Fruit fly (Drosophila melanogaster): ENCODE measurements around the gene Ssl1.

The Ssl1 gene

dm6 chr3L:22878723-22879343 lies at the start of gene Ssl1, which contains the start of gene Chro:
Gene Ssl1, plus strand, starts transcription at chr3L:22879089.
Gene Chro, minus strand, starts transcription at chr3L:22878984.
- no peak for TF ChIP-seq psq (optimal IDR thresholded peaks at IDR 0.05)
- TF ChIP-seq Sin3A (optimal IDR thresholded peaks at IDR 0.05): no peak
- TF ChIP-seq Myc (optimal IDR thresholded peaks at IDR 0.05): no peak
- no peak for TF ChIP-seq h (optimal IDR thresholded peaks at IDR 0.05)
- no peak for TF ChIP-seq ttk (optimal IDR thresholded peaks at IDR 0.05)
- TF ChIP-seq insv (optimal IDR thresholded peaks at IDR 0.05): no peak

- TF ChIP-seq Sin3A (optimal IDR thresholded peaks at IDR 0.05) (no peak), ttk (optimal IDR thresholded peaks at IDR 0.05) (no peak), insv (optimal IDR thresholded peaks at IDR 0.05) (no peak), Myc (optimal IDR thresholded peaks at IDR 0.05) (no peak), psq (optimal IDR thresholded peaks at IDR 0.05) (no peak), h (optimal IDR thresholded peaks at IDR 0.05) (no peak)
Measured at dm6 chr3L:22830132-22830697, 48.7 kb upstream of the Ssl1 start.

dm6 chr3L:22835144-22835964 lies 43.5 kb upstream of the Ssl1 start, which contains the start of gene jim:
Gene jim, minus strand, starts transcription at chr3L:22835194.
- TF ChIP-seq ttk (optimal IDR thresholded peaks at IDR 0.05) (no peak), Myc (optimal IDR thresholded peaks at IDR 0.05) (no peak), h (optimal IDR thresholded peaks at IDR 0.05) (no peak), insv (optimal IDR thresholded peaks at IDR 0.05) (no peak), psq (optimal IDR thresholded peaks at IDR 0.05) (no peak), Sin3A (optimal IDR thresholded peaks at IDR 0.05) (no peak)

- TF ChIP-seq insv (optimal IDR thresholded peaks at IDR 0.05) (no peak), Myc (optimal IDR thresholded peaks at IDR 0.05) (no peak), Sin3A (optimal IDR thresholded peaks at IDR 0.05) (no peak), h (optimal IDR thresholded peaks at IDR 0.05) (no peak), psq (optimal IDR thresholded peaks at IDR 0.05) (no peak), ttk (optimal IDR thresholded peaks at IDR 0.05) (no peak)
Measured at dm6 chr3L:22836768-22837167, 42.1 kb upstream of the Ssl1 start, which contains the start of the genes CG11226 and CG45428. Gene CG11226, plus strand, starts transcription at chr3L:22837068. Gene CG45428, minus strand, starts transcription at chr3L:22837070.

- no peak for TF ChIP-seq psq (optimal IDR thresholded peaks at IDR 0.05)
- no peak for TF ChIP-seq h (optimal IDR thresholded peaks at IDR 0.05)
- no peak for TF ChIP-seq Myc (optimal IDR thresholded peaks at IDR 0.05)
- no peak for TF ChIP-seq ttk (optimal IDR thresholded peaks at IDR 0.05)
- no peak for TF ChIP-seq insv (optimal IDR thresholded peaks at IDR 0.05)
- no peak for TF ChIP-seq Sin3A (optimal IDR thresholded peaks at IDR 0.05)
Measured at dm6 chr3L:22837651-22838614, 41.0 kb upstream of the Ssl1 start.

dm6 chr3L:22839243-22839642 lies 39.6 kb upstream of the Ssl1 start:
- TF ChIP-seq ttk (optimal IDR thresholded peaks at IDR 0.05) (no peak), h (optimal IDR thresholded peaks at IDR 0.05) (no peak), insv (optimal IDR thresholded peaks at IDR 0.05) (no peak), Myc (optimal IDR thresholded peaks at IDR 0.05) (no peak), psq (optimal IDR thresholded peaks at IDR 0.05) (no peak), Sin3A (optimal IDR thresholded peaks at IDR 0.05) (no peak)

- TF ChIP-seq ttk (optimal IDR thresholded peaks at IDR 0.05): no peak
- no peak for TF ChIP-seq h (optimal IDR thresholded peaks at IDR 0.05)
- no peak for TF ChIP-seq insv (optimal IDR thresholded peaks at IDR 0.05)
- no peak for TF ChIP-seq psq (optimal IDR thresholded peaks at IDR 0.05)
- TF ChIP-seq Sin3A (optimal IDR thresholded peaks at IDR 0.05): no peak
- no peak for TF ChIP-seq Myc (optimal IDR thresholded peaks at IDR 0.05)
Measured at dm6 chr3L:22839726-22840228, 39.1 kb upstream of the Ssl1 start.

dm6 chr3L:22843094-22843493 lies 35.8 kb upstream of the Ssl1 start:
- TF ChIP-seq h (optimal IDR thresholded peaks at IDR 0.05) (no peak), ttk (optimal IDR thresholded peaks at IDR 0.05) (no peak), Sin3A (optimal IDR thresholded peaks at IDR 0.05) (no peak), psq (optimal IDR thresholded peaks at IDR 0.05) (no peak), insv (optimal IDR thresholded peaks at IDR 0.05) (no peak), Myc (optimal IDR thresholded peaks at IDR 0.05) (no peak)

dm6 chr3L:22847679-22848118 lies 31.2 kb upstream of the Ssl1 start:
- no peak for TF ChIP-seq insv (optimal IDR thresholded peaks at IDR 0.05)
- no peak for TF ChIP-seq Sin3A (optimal IDR thresholded peaks at IDR 0.05)
- TF ChIP-seq psq (optimal IDR thresholded peaks at IDR 0.05): no peak
- TF ChIP-seq h (optimal IDR thresholded peaks at IDR 0.05): no peak
- no peak for TF ChIP-seq ttk (optimal IDR thresholded peaks at IDR 0.05)
- TF ChIP-seq Myc (optimal IDR thresholded peaks at IDR 0.05): no peak

dm6 chr3L:22848940-22849339 lies 29.9 kb upstream of the Ssl1 start:
- no peak for TF ChIP-seq psq (optimal IDR thresholded peaks at IDR 0.05)
